Worm (Caenorhabditis elegans) whole organism, L3 larva: ENCODE measurements around the gene acbp-5.

Experiments
- daf-12 ChIP-seq: fragments of 150-350 bp; optimal IDR thresholded peaks from 2 replicates; lab custom pipeline; 2014; ENCODE audit warnings: missing biosample characterization, missing genetic modification reagents, missing genetic modification characterization
- egl-27 ChIP-seq: sonication (generic microtip); optimal IDR thresholded peaks from 4 replicates; lab custom pipeline; 2017; ENCODE audit warnings: missing biosample characterization, missing genetic modification reagents, missing genetic modification characterization
- elt-2 ChIP-seq: sonication (generic microtip); optimal IDR thresholded peaks from 2 replicates; lab custom pipeline; 2016; ENCODE audit warnings: missing genetic modification reagents, mild to moderate bottlenecking, missing genetic modification characterization, missing compliant biosample characterization
- elt-3 ChIP-seq, 3 experiments: fragments of 150-350 bp in 1 of 3; sonication (generic microtip) in 2 of 3; optimal IDR thresholded peaks; 2 replicates in 2 of 3; 4 replicates in 1 of 3; lab custom pipeline; 2014 to 2017; ENCODE audit warnings: missing biosample characterization in 3 of 3, missing genetic modification characterization in 3 of 3
- nhr-11 ChIP-seq: fragments of 150-350 bp; optimal IDR thresholded peaks from 2 replicates; lab custom pipeline; 2014; ENCODE audit warnings: missing biosample characterization, missing genetic modification characterization
- nhr-25 ChIP-seq: sonication (generic microtip); optimal IDR thresholded peaks from 2 replicates; lab custom pipeline; 2017; ENCODE audit warnings: missing biosample characterization, missing genetic modification characterization
- pha-4 ChIP-seq: fragments of 150-350 bp; optimal IDR thresholded peaks from 2 replicates; lab custom pipeline; 2014; ENCODE audit warnings: missing biosample characterization, missing genetic modification reagents, missing genetic modification characterization
- snpc-4 ChIP-seq: fragments of 150-350 bp; optimal IDR thresholded peaks from 2 replicates; lab custom pipeline; 2014; ENCODE audit warnings: missing biosample characterization, missing genetic modification characterization
- unc-62 ChIP-seq: fragments of 150-350 bp; sonication (generic microtip); optimal IDR thresholded peaks from 4 replicates; lab custom pipeline; 2014; ENCODE audit warnings: missing biosample characterization, missing genetic modification reagents, missing genetic modification characterization
- zag-1 ChIP-seq: fragments of 150-350 bp; optimal IDR thresholded peaks from 2 replicates; lab custom pipeline; 2014; ENCODE audit warnings: missing biosample characterization, missing genetic modification characterization

DNA sequence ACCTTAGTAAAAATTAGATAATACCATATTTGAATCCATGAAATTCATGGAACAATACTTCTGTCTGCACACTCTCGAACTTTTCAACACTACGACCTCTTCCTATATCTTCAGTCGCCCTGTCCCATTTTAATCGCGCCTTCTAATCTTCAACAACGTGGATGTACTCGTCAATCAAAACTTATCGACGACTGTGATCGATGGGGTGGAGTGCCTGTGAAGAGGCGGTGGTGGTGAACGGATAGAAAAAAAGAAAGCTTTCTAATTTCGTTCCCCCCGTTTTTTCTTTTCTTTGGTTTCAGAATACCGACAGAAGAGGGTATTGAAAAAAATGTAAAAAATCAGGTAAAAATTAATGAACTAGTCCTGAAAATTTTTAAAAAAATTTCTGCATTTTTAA, 17.5 kb upstream of the acbp-5 start:
- no peak for TF ChIP-seq pha-4
- no peak for TF ChIP-seq unc-62 (GFP tag; lab: Kevin White, UChicago)
- TF ChIP-seq daf-12 (tag; lab: Kevin White, UChicago): no peak
- TF ChIP-seq elt-3 (tag; optimal IDR thresholded peaks at IDR 0.05; lab: Kevin White, UChicago): no peak
- TF ChIP-seq elt-2 (tag; lab: Kevin White, UChicago): no peak
- no peak for TF ChIP-seq snpc-4 (tag; lab: Kevin White, UChicago)
- no peak for TF ChIP-seq zag-1 (tag; lab: Kevin White, UChicago)
- peak; percentile 40 for TF ChIP-seq nhr-25 (tag; lab: Kevin White, UChicago)
- no peak for TF ChIP-seq nhr-11 (tag; lab: Kevin White, UChicago)
- no peak for TF ChIP-seq egl-27 (tag; lab: Kevin White, UChicago)
